Fruit fly (Drosophila melanogaster): ENCODE measurements around the gene CG1582.
A peak's percentile ranks its signal among the peaks of the same experiment; 100 is the strongest.

The CG1582 gene

dm6 chrX:10846972-10847435, 52.1 kb downstream of the CG1582 start, which contains the start of gene sbr (continued):
- TF ChIP-seq HLH54F (GFP tag; optimal IDR thresholded peaks at IDR 0.05) (no peak), wdn (GFP tag; IDR thresholded peaks at IDR 0.05) (no peak), CG33213 (GFP tag; optimal IDR thresholded peaks at IDR 0.05) (no peak), NFAT (GFP tag; IDR thresholded peaks at IDR 0.05) (peak; percentile 6; the same call in 1 of the 2 replicates), CrebB (tag; optimal IDR thresholded peaks at IDR 0.05) (no peak), Dp (GFP tag; optimal IDR thresholded peaks at IDR 0.05) (peak; percentile 29), oc (tag; optimal IDR thresholded peaks at IDR 0.05) (no peak), slbo (GFP tag; IDR thresholded peaks at IDR 0.05) (peak; percentile 41; the same call in 1 of the 2 replicates), CG16815 (GFP tag; optimal IDR thresholded peaks at IDR 0.05) (no peak), CG1832 (GFP tag; optimal IDR thresholded peaks at IDR 0.05) (no peak), Dbx (GFP tag; IDR thresholded peaks at IDR 0.05) (no peak), CG1603 (tag; optimal IDR thresholded peaks at IDR 0.05) (peak; percentile 13), tll (GFP tag; optimal IDR thresholded peaks at IDR 0.05) (no peak), CG43689 (GFP tag; IDR thresholded peaks at IDR 0.05) (no peak), pfk (GFP tag; optimal IDR thresholded peaks at IDR 0.05) (no peak), Dfd (GFP tag; optimal IDR thresholded peaks at IDR 0.05) (no peak), Xbp1 (GFP tag; optimal IDR thresholded peaks at IDR 0.05) (peak; percentile 6), Nf-YC (tag; optimal IDR thresholded peaks at IDR 0.05) (no peak), CG3726 (GFP tag; IDR thresholded peaks at IDR 0.05) (no peak), CG17385 (GFP tag; optimal IDR thresholded peaks at IDR 0.05) (no peak), lilli (GFP tag; optimal IDR thresholded peaks at IDR 0.05) (peak; percentile 39), CG3995 (GFP tag; optimal IDR thresholded peaks at IDR 0.05) (peak; percentile 65), CG11695 (GFP tag; IDR thresholded peaks at IDR 0.05) (no peak), az2 (GFP tag; optimal IDR thresholded peaks at IDR 0.05) (no peak), sc (optimal IDR thresholded peaks at IDR 0.05) (no peak), sc (GFP tag; optimal IDR thresholded peaks at IDR 0.05) (no peak), run (tag; optimal IDR thresholded peaks at IDR 0.05) (no peak), CG11504 (tag; optimal IDR thresholded peaks at IDR 0.05) (no peak), knrl (GFP tag; IDR thresholded peaks at IDR 0.05; ENCODE audit: partially characterized antibody) (peak; percentile 83; the same call in 2 of the 3 replicates), CTCF (GFP tag; optimal IDR thresholded peaks at IDR 0.05) (no peak), unpg (GFP tag; optimal IDR thresholded peaks at IDR 0.05) (no peak), ara (GFP tag; IDR thresholded peaks at IDR 0.05) (no peak), Myb (GFP tag; optimal IDR thresholded peaks at IDR 0.05) (peak; percentile 1), B-H2 (GFP tag; optimal IDR thresholded peaks at IDR 0.05) (peak; percentile 10), Awh (GFP tag; IDR thresholded peaks at IDR 0.05) (no peak), CG17912 (GFP tag; optimal IDR thresholded peaks at IDR 0.05) (no peak), bigmax (GFP tag; optimal IDR thresholded peaks at IDR 0.05) (no peak), trem (tag; optimal IDR thresholded peaks at IDR 0.05) (peak; percentile 14), CG7271 (tag; optimal IDR thresholded peaks at IDR 0.05) (no peak), CG3281 (GFP tag; optimal IDR thresholded peaks at IDR 0.05) (no peak), cas (GFP tag; IDR thresholded peaks at IDR 0.05) (no peak), CG8388 (GFP tag; optimal IDR thresholded peaks at IDR 0.05) (no peak), pho (GFP tag; optimal IDR thresholded peaks at IDR 0.05) (peak; percentile 1), esg (GFP tag; conservative IDR thresholded peaks at IDR 0.05) (no peak), ttk (GFP tag; IDR thresholded peaks at IDR 0.05) (no peak), CG9215 (GFP tag; IDR thresholded peaks at IDR 0.05) (no peak), NfI (GFP tag; optimal IDR thresholded peaks at IDR 0.05) (no peak), croc (GFP tag; conservative IDR thresholded peaks at IDR 0.05) (no peak), CHES-1-like (GFP tag; optimal IDR thresholded peaks at IDR 0.05) (peak; percentile 7), vnd (GFP tag; IDR thresholded peaks at IDR 0.05; ENCODE audit: partially characterized antibody) (peak; percentile 78), luna (GFP tag; optimal IDR thresholded peaks at IDR 0.05) (no peak), ems (GFP tag; optimal IDR thresholded peaks at IDR 0.05) (no peak)

All from whole organism, embryonic.